Fruit fly (Drosophila melanogaster) whole organism, pupa: ENCODE results near the gene CG15387.
A peak's percentile ranks its signal among the peaks of the same experiment; 100 is the strongest.

Experiments used
- CG10348 ChIP-seq: fragments of 200-800 bp; sonication (Bioruptor generic); IDR thresholded peaks from 2 replicates; pipeline ENCODE4 v1.3.6; 2022; ENCODE audit warnings: missing biosample characterization, missing genetic modification characterization
- CG12605 ChIP-seq: fragments of 200-800 bp; sonication (Bioruptor generic); IDR thresholded peaks from 2 replicates; pipeline ENCODE4 v1.3.6; 2022; ENCODE audit warnings: missing biosample characterization, missing genetic modification characterization
- CG13204 ChIP-seq: fragments of 200-800 bp; sonication (Bioruptor generic); optimal IDR thresholded peaks from 2 replicates; lab custom pipeline; 2018; ENCODE audit warnings: missing biosample characterization, mild to moderate bottlenecking, missing genetic modification characterization, moderate library complexity
- CG14655 ChIP-seq: fragments of 200-800 bp; sonication (Bioruptor generic); optimal IDR thresholded peaks from 3 replicates; lab custom pipeline; 2017; ENCODE audit warnings: mild to moderate bottlenecking, missing biosample characterization, missing genetic modification reagents, missing genetic modification characterization
- CG15710 ChIP-seq: fragments of 200-800 bp; sonication (Bioruptor generic); optimal IDR thresholded peaks from 2 replicates; lab custom pipeline; 2018; ENCODE audit warnings: missing biosample characterization, mild to moderate bottlenecking, missing genetic modification characterization, moderate library complexity
- CG17806 ChIP-seq: fragments of 200-800 bp; sonication (Bioruptor generic); optimal IDR thresholded peaks from 2 replicates; lab custom pipeline; 2018; ENCODE audit warnings: missing biosample characterization, mild to moderate bottlenecking, missing genetic modification characterization, moderate library complexity
- CG32121 ChIP-seq: fragments of 200-800 bp; sonication (Bioruptor generic); IDR thresholded peaks from 2 replicates; pipeline ENCODE4 v1.3.6; 2022; ENCODE audit warnings: missing biosample characterization, missing genetic modification characterization
- CG34367 ChIP-seq: fragments of 200-800 bp; sonication (Bioruptor generic); optimal IDR thresholded peaks from 2 replicates; lab custom pipeline; 2018; ENCODE audit warnings: missing biosample characterization, mild to moderate bottlenecking, missing genetic modification characterization
- CG4496 ChIP-seq: fragments of 200-800 bp; sonication (Bioruptor generic); IDR thresholded peaks from 3 replicates; pipeline ENCODE4 v1.3.6; 2022; ENCODE audit warnings: missing biosample characterization, missing genetic modification characterization
- CG8159 ChIP-seq: fragments of 200-800 bp; sonication (Bioruptor generic); optimal IDR thresholded peaks from 3 replicates; lab custom pipeline; 2018; ENCODE audit warnings: missing biosample characterization, mild to moderate bottlenecking, missing genetic modification characterization, moderate library complexity
- CG8301 ChIP-seq: fragments of 200-800 bp; sonication (Bioruptor generic); optimal IDR thresholded peaks from 2 replicates; lab custom pipeline; 2018; ENCODE audit warnings: missing biosample characterization, mild to moderate bottlenecking, missing genetic modification characterization
- CG9948 ChIP-seq: fragments of 200-800 bp; sonication (Bioruptor generic); optimal IDR thresholded peaks from 2 replicates; lab custom pipeline; 2018; ENCODE audit warnings: missing biosample characterization, mild to moderate bottlenecking, missing genetic modification characterization, moderate library complexity
- D1 ChIP-seq: fragments of 200-800 bp; sonication (Bioruptor generic); optimal IDR thresholded peaks from 2 replicates; lab custom pipeline; 2018; ENCODE audit warnings: missing biosample characterization, mild to moderate bottlenecking, missing genetic modification characterization, moderate library complexity
- EcR ChIP-seq: fragments of 200-800 bp; sonication (Bioruptor generic); optimal IDR thresholded peaks from 3 replicates; lab custom pipeline; 2019; ENCODE audit warnings: missing biosample characterization, missing genetic modification characterization, mild to moderate bottlenecking, moderate library complexity, missing genetic modification reagents
- Ets98B ChIP-seq: fragments of 200-800 bp; sonication (Bioruptor generic); IDR thresholded peaks from 2 replicates; pipeline ENCODE4 v1.3.6; 2022; ENCODE audit warnings: missing biosample characterization, missing genetic modification characterization
- Pif1A ChIP-seq: fragments of 200-800 bp; sonication (Bioruptor generic); optimal IDR thresholded peaks from 3 replicates; lab custom pipeline; 2016; ENCODE audit warnings: missing biosample characterization, missing genetic modification characterization
- Pif1B ChIP-seq: fragments of 200-800 bp; sonication (Bioruptor generic); optimal IDR thresholded peaks from 3 replicates; lab custom pipeline; 2016; ENCODE audit warnings: missing biosample characterization, missing genetic modification characterization
- Snoo ChIP-seq: fragments of 200-800 bp; sonication (Bioruptor generic); optimal IDR thresholded peaks from 3 replicates; lab custom pipeline; 2017; ENCODE audit warnings: missing biosample characterization, mild to moderate bottlenecking, missing genetic modification characterization, inconsistent platforms
- fd96Ca ChIP-seq: fragments of 200-800 bp; sonication (Bioruptor generic); IDR thresholded peaks from 3 replicates; pipeline ENCODE4 v1.3.6; 2022; ENCODE audit warnings: missing biosample characterization, missing genetic modification characterization
- gl ChIP-seq: fragments of 200-800 bp; sonication (Bioruptor generic); optimal IDR thresholded peaks from 2 replicates; lab custom pipeline; 2018; ENCODE audit warnings: missing biosample characterization, mild to moderate bottlenecking, missing genetic modification characterization
- rn ChIP-seq: fragments of 200-800 bp; sonication (Bioruptor generic); IDR thresholded peaks from 2 replicates; pipeline ENCODE4 v1.3.6; 2022; ENCODE audit warnings: missing biosample characterization, missing genetic modification characterization

CG15387 gene

DNA sequence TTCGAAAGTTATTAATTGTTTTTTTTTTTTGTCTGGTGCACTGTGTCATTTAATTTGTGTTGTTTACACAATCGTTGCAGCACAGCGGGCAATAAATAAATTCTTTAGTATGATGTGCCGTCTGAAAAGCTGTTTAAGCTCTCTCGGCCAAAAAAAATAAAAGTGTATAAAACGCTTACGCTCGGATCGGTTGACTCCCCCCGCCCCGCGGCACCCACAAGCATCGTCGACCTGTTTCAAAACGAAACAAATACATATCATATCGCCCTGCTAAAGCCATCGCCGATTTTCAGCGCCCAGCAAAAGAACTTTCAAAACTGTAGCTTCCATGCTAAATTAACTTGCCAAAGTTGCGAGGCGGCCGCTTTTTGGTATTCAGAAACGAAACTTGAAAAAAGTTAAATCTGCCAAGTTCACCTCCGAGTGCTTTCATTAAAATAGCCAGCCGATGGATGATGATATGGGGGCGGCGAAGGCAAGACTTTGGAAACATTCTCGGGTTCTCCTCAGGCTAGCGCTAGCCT, 31.7 kb downstream of the CG15387 start:
- no peak for TF ChIP-seq CG10348
- peak; percentile 42 for TF ChIP-seq EcR

DNA sequence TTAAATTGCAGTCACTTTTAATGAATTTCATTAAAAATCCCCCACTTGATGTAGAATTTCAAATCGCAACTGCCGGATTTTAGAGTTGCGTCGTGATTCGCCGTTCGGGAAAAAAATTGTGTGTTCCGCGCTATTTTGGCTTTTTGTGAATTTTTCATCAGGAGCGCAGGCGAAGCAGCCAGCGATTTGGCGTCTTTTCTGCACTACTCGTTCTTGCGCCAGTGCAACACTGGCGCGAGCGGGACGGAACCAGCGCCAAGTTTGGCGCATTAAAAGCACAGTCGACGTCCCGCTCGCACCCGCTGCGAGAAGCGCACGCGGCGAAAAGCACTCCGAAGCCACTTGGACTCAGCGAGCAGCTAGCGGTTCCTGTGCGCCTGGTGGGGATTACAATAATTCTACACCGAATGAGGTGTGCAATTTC, 32.7 kb downstream of the CG15387 start:
- TF ChIP-seq fd96Ca (no peak), D1 (no peak), CG8159 (tag; lab: Kevin White, UChicago) (peak; percentile 45), Snoo (tag; lab: Kevin White, UChicago) (peak; percentile 81), CG10348 (no peak), EcR (peak; percentile 87), CG14655 (GFP tag; lab: Kevin White, UChicago) (peak; percentile 32), CG13204 (GFP tag; lab: Kevin White, UChicago) (peak; percentile 41), CG32121 (GFP tag; lab: Robert Waterston, UW) (no peak), CG34367 (peak; percentile 12), CG17806 (tag; lab: Kevin White, UChicago) (peak; percentile 32), Pif1B (peak; percentile 33), CG15710 (tag; lab: Kevin White, UChicago) (peak; percentile 27), CG8301 (tag; lab: Kevin White, UChicago) (peak; percentile 35), CG12605 (GFP tag; lab: Robert Waterston, UW) (no peak), CG4496 (no peak), gl (tag; lab: Kevin White, UChicago) (peak; percentile 65), Ets98B (no peak), rn (GFP tag; lab: Robert Waterston, UW) (no peak), CG9948 (tag; lab: Kevin White, UChicago) (no peak), Pif1A (GFP tag; lab: Kevin White, UChicago) (peak; percentile 28)

DNA sequence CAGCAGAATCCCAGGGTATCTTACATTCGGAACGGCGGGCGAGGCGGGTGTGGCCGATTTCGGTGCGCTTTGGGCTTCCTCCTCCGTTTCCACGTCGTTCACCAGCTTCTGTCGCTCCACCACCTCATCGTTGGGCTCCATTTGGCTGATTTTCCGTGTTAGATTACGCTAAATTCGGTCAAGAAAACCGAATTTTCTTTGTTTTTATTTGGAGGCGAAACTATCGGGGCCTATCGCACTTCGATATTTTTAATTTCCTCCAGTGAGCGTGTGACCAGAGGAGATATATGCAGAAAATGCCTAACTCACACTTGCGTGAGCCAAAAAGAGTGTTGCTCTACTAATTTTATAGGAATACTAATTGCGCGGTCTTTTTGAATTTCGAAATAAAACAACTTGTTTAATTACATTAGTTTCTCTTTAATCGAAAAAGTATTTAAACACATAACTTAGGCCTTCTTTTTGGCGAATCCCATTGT, 33.9 kb downstream of the CG15387 start, which contains the start of gene CG10874:
Gene CG10874 (minus strand): TSS at position 264 of the 479 bp plus-strand sequence.
- no peak for TF ChIP-seq EcR
- TF ChIP-seq, all 21 proteins: peak for 0

DNA sequence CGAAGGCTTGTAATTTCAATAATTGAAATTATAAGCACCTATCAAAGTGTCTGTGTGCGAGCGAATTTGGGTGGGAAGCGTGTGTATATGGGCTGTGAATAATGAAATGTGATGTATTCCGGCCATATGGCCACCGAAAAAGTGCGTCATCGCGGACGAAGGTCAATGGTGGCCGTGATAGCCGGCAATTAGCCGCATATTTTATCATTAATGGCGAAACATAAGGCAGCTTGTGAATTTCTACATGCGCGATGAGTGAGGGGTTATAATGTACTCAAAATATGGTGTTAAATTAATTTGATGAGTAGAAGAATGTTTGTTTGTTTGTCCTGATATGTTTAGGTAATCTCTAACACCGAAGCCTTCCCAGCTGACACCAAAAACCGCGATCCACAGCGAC, 34.7 kb downstream of the CG15387 start:
- no peak for TF ChIP-seq CG13204 (GFP tag; lab: Kevin White, UChicago)
- no peak for TF ChIP-seq Pif1A (GFP tag; lab: Kevin White, UChicago)
- TF ChIP-seq CG15710 (tag; lab: Kevin White, UChicago), result no peak
- TF ChIP-seq gl (tag; lab: Kevin White, UChicago), result no peak
- no peak for TF ChIP-seq CG12605 (GFP tag; lab: Robert Waterston, UW)
- TF ChIP-seq fd96Ca, result no peak
- TF ChIP-seq rn (GFP tag; lab: Robert Waterston, UW), result no peak
- no peak for TF ChIP-seq EcR
- TF ChIP-seq CG14655 (GFP tag; lab: Kevin White, UChicago), result no peak
- no peak for TF ChIP-seq Pif1B
- TF ChIP-seq CG8159 (tag; lab: Kevin White, UChicago), result no peak
- no peak for TF ChIP-seq CG4496
- no peak for TF ChIP-seq CG34367
- TF ChIP-seq CG9948 (tag; lab: Kevin White, UChicago), result no peak
- no peak for TF ChIP-seq CG32121 (GFP tag; lab: Robert Waterston, UW)
- no peak for TF ChIP-seq Ets98B

DNA sequence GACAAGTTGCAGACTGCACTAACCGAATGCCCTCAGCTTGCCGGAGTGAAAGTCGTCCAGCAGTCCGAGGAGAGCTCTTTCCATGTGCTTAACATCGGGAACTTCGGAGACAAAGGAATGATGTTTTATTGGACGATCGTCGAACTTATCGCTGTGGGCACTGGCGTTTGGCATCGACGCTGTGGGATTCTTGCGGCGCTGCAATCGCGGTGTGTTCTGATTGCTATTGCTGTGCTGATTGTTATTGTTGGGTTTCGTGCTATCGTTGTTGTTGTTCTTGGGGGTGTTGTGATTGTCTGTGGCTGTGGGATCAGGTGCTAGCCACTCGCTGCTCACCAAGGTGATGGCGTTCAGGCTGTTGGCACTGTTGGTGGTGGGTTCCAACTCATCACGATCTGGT, 35.4 kb downstream of the CG15387 start:
- no peak for TF ChIP-seq D1
- TF ChIP-seq CG12605 (GFP tag; lab: Robert Waterston, UW), result no peak
- TF ChIP-seq Pif1B, result no peak
- no peak for TF ChIP-seq CG32121 (GFP tag; lab: Robert Waterston, UW)
- no peak for TF ChIP-seq rn (GFP tag; lab: Robert Waterston, UW)
- TF ChIP-seq EcR, result no peak
- no peak for TF ChIP-seq CG8159 (tag; lab: Kevin White, UChicago)
- no peak for TF ChIP-seq CG8301 (tag; lab: Kevin White, UChicago)
- no peak for TF ChIP-seq CG15710 (tag; lab: Kevin White, UChicago)
- TF ChIP-seq gl (tag; lab: Kevin White, UChicago), result no peak
- no peak for TF ChIP-seq CG17806 (tag; lab: Kevin White, UChicago)
- no peak for TF ChIP-seq fd96Ca
- TF ChIP-seq CG14655 (GFP tag; lab: Kevin White, UChicago), result no peak
- no peak for TF ChIP-seq Ets98B
- TF ChIP-seq CG9948 (tag; lab: Kevin White, UChicago), result no peak
- no peak for TF ChIP-seq Pif1A (GFP tag; lab: Kevin White, UChicago)
- no peak for TF ChIP-seq CG13204 (GFP tag; lab: Kevin White, UChicago)
- no peak for TF ChIP-seq CG4496
- TF ChIP-seq CG34367, result no peak

DNA sequence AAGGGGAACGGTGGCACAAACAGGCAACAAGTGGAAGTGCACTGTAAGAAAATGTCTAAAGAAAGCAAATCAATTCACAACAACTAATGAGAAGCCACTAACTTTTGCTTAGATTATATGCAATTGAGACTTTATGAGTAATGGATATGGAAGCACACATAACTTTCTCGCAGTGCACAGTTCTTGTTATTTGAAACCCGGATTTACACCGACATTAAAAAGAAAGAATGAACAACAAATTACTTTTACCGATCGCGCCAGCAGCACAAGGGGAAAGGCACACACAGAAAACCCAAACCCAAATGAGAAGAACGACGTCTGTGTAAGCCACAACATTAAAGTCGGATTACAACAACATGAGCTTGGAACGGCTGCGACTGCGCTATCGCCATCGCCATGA, 37.0 kb downstream of the CG15387 start:
- TF ChIP-seq CG10348 (0 out of 2 replicates have a peak, but pooled peaks have one; percentile 20), CG17806 (tag; lab: Kevin White, UChicago) (peak; percentile 56), rn (GFP tag; lab: Robert Waterston, UW) (no peak), CG13204 (GFP tag; lab: Kevin White, UChicago) (no peak), CG32121 (GFP tag; lab: Robert Waterston, UW) (no peak), D1 (no peak), Pif1A (GFP tag; lab: Kevin White, UChicago) (peak; percentile 71), EcR (no peak), CG12605 (GFP tag; lab: Robert Waterston, UW) (peak; percentile 59; the same call in 1 of the 2 replicates), CG4496 (peak; percentile 81), CG14655 (GFP tag; lab: Kevin White, UChicago) (peak; percentile 77), CG34367 (peak; percentile 28), Ets98B (peak; percentile 58), Snoo (tag; lab: Kevin White, UChicago) (peak; percentile 82), CG8159 (tag; lab: Kevin White, UChicago) (peak; percentile 48), gl (tag; lab: Kevin White, UChicago) (no peak), fd96Ca (peak; percentile 62; the same call in 2 of the 3 replicates), Pif1B (peak; percentile 64), CG9948 (tag; lab: Kevin White, UChicago) (peak; percentile 45), CG15710 (tag; lab: Kevin White, UChicago) (peak; percentile 36), CG8301 (tag; lab: Kevin White, UChicago) (peak; percentile 78)
